Worm (Caenorhabditis elegans) whole organism, L2 larva: ENCODE data around the gene F36H12.4.

Source experiments
- C34F6.9 ChIP-seq: fragments of 150-350 bp; optimal IDR thresholded peaks from 2 replicates; lab custom pipeline; 2014; ENCODE audit warnings: missing biosample characterization, missing genetic modification characterization
- F13H6.1 ChIP-seq: sonication (generic microtip); optimal IDR thresholded peaks from 2 replicates; lab custom pipeline; 2016; ENCODE audit warnings: missing genetic modification characterization, missing compliant biosample characterization
- ZK546.5 ChIP-seq: sonication (generic microtip); optimal IDR thresholded peaks from 2 replicates; lab custom pipeline; 2017; ENCODE audit warnings: missing biosample characterization, missing genetic modification characterization
- alr-1 ChIP-seq: fragments of 150-350 bp; optimal IDR thresholded peaks from 2 replicates; lab custom pipeline; 2014; ENCODE audit warnings: missing biosample characterization, missing genetic modification characterization
- aly-2 ChIP-seq: fragments of 150-350 bp; optimal IDR thresholded peaks from 2 replicates; lab custom pipeline; 2014; ENCODE audit warnings: missing biosample characterization, missing genetic modification characterization
- ama-1 ChIP-seq: fragments of 150-350 bp; optimal IDR thresholded peaks from 2 replicates; lab custom pipeline; 2018; ENCODE audit warnings: inconsistent platforms
- blmp-1 ChIP-seq: sonication (generic microtip); optimal IDR thresholded peaks from 2 replicates; lab custom pipeline; 2017; ENCODE audit warnings: missing genetic modification characterization, mild to moderate bottlenecking, missing compliant biosample characterization, antibody characterized with exemption, moderate library complexity; ENCODE audit not compliant: insufficient read depth
- ceh-16 ChIP-seq: fragments of 150-350 bp; optimal IDR thresholded peaks from 2 replicates; lab custom pipeline; 2014; ENCODE audit warnings: missing biosample characterization, missing genetic modification characterization
- dmd-4 ChIP-seq: sonication (generic microtip); optimal IDR thresholded peaks from 2 replicates; lab custom pipeline; 2017; ENCODE audit warnings: missing biosample characterization, missing genetic modification characterization
- elt-1 ChIP-seq: fragments of 150-350 bp; optimal IDR thresholded peaks from 2 replicates; lab custom pipeline; 2014; ENCODE audit warnings: missing biosample characterization, missing genetic modification characterization
- fos-1 ChIP-seq: fragments of 150-350 bp; optimal IDR thresholded peaks from 2 replicates; lab custom pipeline; 2014; ENCODE audit warnings: missing biosample characterization, missing genetic modification characterization
- gmeb-1 ChIP-seq: fragments of 150-350 bp; optimal IDR thresholded peaks from 2 replicates; lab custom pipeline; 2014; ENCODE audit warnings: missing biosample characterization, missing genetic modification characterization
- lin-11 ChIP-seq: fragments of 150-350 bp; sonication (generic microtip); optimal IDR thresholded peaks from 2 replicates; lab custom pipeline; 2014; ENCODE audit warnings: missing biosample characterization, missing genetic modification characterization, inconsistent platforms, mixed read lengths
- lin-39 ChIP-seq: fragments of 150-350 bp; optimal IDR thresholded peaks from 2 replicates; lab custom pipeline; 2014; ENCODE audit warnings: missing biosample characterization, missing genetic modification reagents, missing genetic modification characterization
- mab-5 ChIP-seq: fragments of 150-350 bp; optimal IDR thresholded peaks from 2 replicates; lab custom pipeline; 2014; ENCODE audit warnings: missing biosample characterization, missing genetic modification characterization
- mbf-1 ChIP-seq: sonication (generic microtip); optimal IDR thresholded peaks from 2 replicates; lab custom pipeline; 2017; ENCODE audit warnings: missing biosample characterization, missing genetic modification characterization
- mdl-1 ChIP-seq, 2 experiments: fragments of 150-350 bp in 1 of 2; sonication (generic microtip) in 1 of 2; optimal IDR thresholded peaks; 2 replicates each; lab custom pipeline; 2017; ENCODE audit warnings: missing biosample characterization in 2 of 2, missing genetic modification characterization in 2 of 2
- nhr-10 ChIP-seq: sonication (generic microtip); optimal IDR thresholded peaks from 2 replicates; lab custom pipeline; 2017; ENCODE audit warnings: missing biosample characterization, missing genetic modification characterization
- nhr-11 ChIP-seq: fragments of 150-350 bp; optimal IDR thresholded peaks from 2 replicates; lab custom pipeline; 2014; ENCODE audit warnings: missing biosample characterization, missing genetic modification characterization
- nhr-12 ChIP-seq: fragments of 150-350 bp; optimal IDR thresholded peaks from 2 replicates; lab custom pipeline; 2014; ENCODE audit warnings: missing biosample characterization, missing genetic modification characterization
- nhr-21 ChIP-seq: fragments of 150-350 bp; optimal IDR thresholded peaks from 2 replicates; lab custom pipeline; 2014; ENCODE audit warnings: missing biosample characterization, missing genetic modification characterization
- nhr-237 ChIP-seq: fragments of 150-350 bp; optimal IDR thresholded peaks from 2 replicates; lab custom pipeline; 2014; ENCODE audit warnings: missing biosample characterization, missing genetic modification characterization
- nhr-25 ChIP-seq: fragments of 150-350 bp; sonication (generic microtip); optimal IDR thresholded peaks from 3 replicates; lab custom pipeline; 2014; ENCODE audit warnings: missing biosample characterization, missing genetic modification characterization
- nhr-6 ChIP-seq: fragments of 150-350 bp; optimal IDR thresholded peaks from 2 replicates; lab custom pipeline; 2014; ENCODE audit warnings: missing biosample characterization, missing genetic modification characterization
- nhr-77 ChIP-seq: fragments of 150-350 bp; optimal IDR thresholded peaks from 2 replicates; lab custom pipeline; 2014; ENCODE audit warnings: missing biosample characterization, missing genetic modification characterization
- peb-1 ChIP-seq: fragments of 150-350 bp; optimal IDR thresholded peaks from 2 replicates; lab custom pipeline; 2014; ENCODE audit warnings: missing biosample characterization, missing genetic modification characterization
- sem-4 ChIP-seq: fragments of 150-350 bp; optimal IDR thresholded peaks from 2 replicates; lab custom pipeline; 2014; ENCODE audit warnings: missing biosample characterization, missing genetic modification reagents, missing genetic modification characterization
- skn-1 ChIP-seq: sonication (generic microtip); optimal IDR thresholded peaks from 2 replicates; lab custom pipeline; 2017; ENCODE audit warnings: missing biosample characterization, missing genetic modification characterization
- sma-3 ChIP-seq: sonication (generic microtip); optimal IDR thresholded peaks from 2 replicates; lab custom pipeline; 2016; ENCODE audit warnings: missing genetic modification reagents, missing genetic modification characterization, missing compliant biosample characterization
- sma-9 ChIP-seq, 2 experiments: fragments of 150-350 bp in 1 of 2; sonication (generic microtip) in 1 of 2; optimal IDR thresholded peaks; 2 replicates each; lab custom pipeline; 2014 to 2016; ENCODE audit warnings: missing genetic modification characterization in 2 of 2, mild to moderate bottlenecking in 1 of 2, missing biosample characterization in 1 of 2, missing compliant biosample characterization in 1 of 2, missing genetic modification reagents in 1 of 2, moderate library complexity in 1 of 2
- unc-39 ChIP-seq: fragments of 150-350 bp; optimal IDR thresholded peaks from 2 replicates; lab custom pipeline; 2014; ENCODE audit warnings: missing biosample characterization, missing genetic modification characterization
- unc-55 ChIP-seq: fragments of 150-350 bp; sonication (generic microtip); optimal IDR thresholded peaks from 3 replicates; lab custom pipeline; 2014; ENCODE audit warnings: missing biosample characterization, missing genetic modification reagents, missing genetic modification characterization
- unc-62 ChIP-seq: fragments of 150-350 bp; optimal IDR thresholded peaks from 2 replicates; lab custom pipeline; 2014; ENCODE audit warnings: missing biosample characterization, missing genetic modification reagents, missing genetic modification characterization
- zag-1 ChIP-seq: fragments of 150-350 bp; optimal IDR thresholded peaks from 2 replicates; lab custom pipeline; 2014; ENCODE audit warnings: missing biosample characterization, missing genetic modification characterization
- ztf-11 ChIP-seq: sonication (generic microtip); optimal IDR thresholded peaks from 2 replicates; lab custom pipeline; 2017; ENCODE audit warnings: missing biosample characterization, missing genetic modification characterization
- ztf-4 ChIP-seq: fragments of 150-350 bp; optimal IDR thresholded peaks from 2 replicates; lab custom pipeline; 2014; ENCODE audit warnings: missing biosample characterization, missing genetic modification characterization

Gene F36H12.4

DNA sequence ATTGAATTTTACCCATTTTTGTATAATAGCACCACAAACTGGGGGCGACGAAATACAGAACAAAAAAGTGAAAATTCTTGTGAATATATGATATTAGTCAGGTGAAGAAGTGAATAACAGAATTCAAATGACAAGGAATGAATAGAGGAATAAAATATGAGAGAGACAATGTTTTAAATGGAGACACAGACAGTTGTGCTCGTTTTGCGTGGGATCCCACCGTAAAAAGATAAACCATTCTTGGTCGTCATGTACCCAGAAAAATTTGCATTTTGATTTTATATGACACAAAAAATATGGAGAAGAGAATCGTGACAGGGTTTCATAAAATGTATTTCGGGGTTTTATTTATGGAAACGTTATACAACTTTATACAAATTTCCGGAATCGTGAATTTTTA is 8.8 kb downstream of the F36H12.4 start, which contains the start of gene F36H12.17:
Gene F36H12.17, minus strand, starts transcription at position 101 of the 400 bp plus-strand sequence.
- no peak for TF ChIP-seq nhr-12 (tag; lab: Kevin White, UChicago)
- no peak for TF ChIP-seq blmp-1
- TF ChIP-seq dmd-4: no peak
- no peak for TF ChIP-seq ZK546.5 (tag; lab: Kevin White, UChicago)
- TF ChIP-seq lin-11 (tag; lab: Kevin White, UChicago): no peak
- TF ChIP-seq skn-1 (tag; lab: Kevin White, UChicago): no peak
- TF ChIP-seq nhr-10 (tag; lab: Kevin White, UChicago): no peak
- no peak for TF ChIP-seq peb-1
- TF ChIP-seq sma-9 (GFP tag; optimal IDR thresholded peaks at IDR 0.05; lab: Kevin White, UChicago): no peak
- TF ChIP-seq sma-9 (tag; optimal IDR thresholded peaks at IDR 0.05; lab: Kevin White, UChicago): no peak
- no peak for TF ChIP-seq lin-39
- TF ChIP-seq nhr-21 (tag; lab: Kevin White, UChicago): no peak
- TF ChIP-seq F13H6.1 (tag; lab: Kevin White, UChicago): no peak
- no peak for TF ChIP-seq sma-3
- no peak for TF ChIP-seq ama-1 (lab: Kevin White, UChicago)
- no peak for TF ChIP-seq aly-2
- TF ChIP-seq mab-5: no peak
- no peak for TF ChIP-seq unc-62 (GFP tag; lab: Kevin White, UChicago)

DNA sequence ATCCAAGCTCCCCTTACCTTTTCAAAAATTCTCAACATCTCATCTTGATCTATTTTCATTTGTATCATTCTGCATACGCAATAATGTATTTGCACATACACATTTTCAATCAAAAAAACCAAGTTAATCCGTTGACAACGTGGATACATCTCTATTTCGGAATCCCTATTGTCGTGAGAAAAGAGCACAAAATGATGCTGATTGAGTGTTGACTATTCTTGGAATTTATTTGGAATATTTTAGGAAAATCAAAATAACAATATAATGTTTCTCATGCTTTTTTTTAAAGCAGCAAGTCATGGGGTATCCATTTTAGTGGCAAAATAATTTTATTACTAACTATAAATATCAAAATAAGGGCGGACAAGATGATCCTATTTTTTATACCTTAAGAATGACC is 12.6 kb downstream of the F36H12.4 start:
- TF ChIP-seq fos-1 (tag; lab: Kevin White, UChicago) (no peak), lin-39 (no peak), blmp-1 (no peak), unc-55 (GFP tag; lab: Kevin White, UChicago) (no peak), C34F6.9 (tag; lab: Kevin White, UChicago) (no peak), mdl-1 (tag; optimal IDR thresholded peaks at IDR 0.05; lab: Kevin White, UChicago) (no peak), dmd-4 (no peak)

DNA sequence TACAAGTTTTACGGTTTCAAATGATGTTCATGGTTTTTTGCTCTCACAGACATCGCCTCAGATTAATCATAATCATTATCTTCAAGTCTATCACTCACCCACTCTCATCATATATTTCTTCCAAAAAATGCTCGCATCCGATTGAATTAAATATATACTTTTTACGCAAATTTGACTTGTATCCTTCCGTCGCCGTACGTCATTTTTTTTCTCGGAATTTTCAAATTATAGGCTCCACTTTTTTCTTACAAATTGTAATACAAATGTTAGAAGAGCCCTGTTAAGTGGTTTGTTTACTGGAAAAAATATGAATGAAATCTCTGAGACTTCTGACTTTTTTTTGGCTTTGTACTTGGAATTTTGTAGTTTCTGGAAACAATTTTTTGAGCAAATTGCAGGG is 18.3 kb downstream of the F36H12.4 start:
- TF ChIP-seq nhr-25 (tag; lab: Kevin White, UChicago) (no peak), gmeb-1 (tag; lab: Kevin White, UChicago) (no peak), skn-1 (tag; lab: Kevin White, UChicago) (no peak), nhr-77 (no peak), zag-1 (no peak), mab-5 (no peak), ztf-11 (tag; lab: Kevin White, UChicago) (no peak), ama-1 (lab: Kevin White, UChicago) (no peak), aly-2 (no peak), lin-39 (no peak), nhr-6 (no peak), ZK546.5 (tag; lab: Kevin White, UChicago) (no peak), ceh-16 (tag; lab: Kevin White, UChicago) (no peak), nhr-237 (tag; lab: Kevin White, UChicago) (no peak), ztf-4 (no peak), unc-55 (GFP tag; lab: Kevin White, UChicago) (no peak)

DNA sequence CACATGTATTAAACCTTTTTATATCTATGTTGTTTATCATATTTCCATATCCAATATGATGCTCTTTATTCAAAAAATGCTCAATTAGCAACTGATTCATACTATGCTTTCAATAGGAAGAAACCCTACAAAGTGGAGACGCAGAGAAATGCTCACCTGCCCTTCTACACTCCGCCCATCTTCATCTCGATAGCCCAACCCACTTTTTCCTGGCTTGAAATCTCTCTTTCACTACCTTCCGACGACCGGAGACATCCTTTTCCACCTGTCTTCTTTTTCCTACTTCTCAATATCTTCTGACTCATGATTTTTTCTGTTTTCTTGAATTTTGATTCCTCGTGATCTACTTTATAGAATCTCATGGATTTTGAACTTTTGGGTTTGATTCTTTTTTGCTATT is 20.0 kb downstream of the F36H12.4 start:
- TF ChIP-seq ama-1 (lab: Kevin White, UChicago): no peak
- no peak for TF ChIP-seq nhr-21 (tag; lab: Kevin White, UChicago)
- TF ChIP-seq fos-1 (tag; lab: Kevin White, UChicago): no peak
- no peak for TF ChIP-seq unc-62 (GFP tag; lab: Kevin White, UChicago)
- no peak for TF ChIP-seq sma-9 (GFP tag; optimal IDR thresholded peaks at IDR 0.05; lab: Kevin White, UChicago)
- TF ChIP-seq sma-9 (tag; optimal IDR thresholded peaks at IDR 0.05; lab: Kevin White, UChicago): no peak
- TF ChIP-seq nhr-77: no peak
- TF ChIP-seq blmp-1: no peak
- no peak for TF ChIP-seq mbf-1 (tag; lab: Kevin White, UChicago)
- no peak for TF ChIP-seq unc-39 (tag; lab: Kevin White, UChicago)
- no peak for TF ChIP-seq lin-11 (tag; lab: Kevin White, UChicago)
- TF ChIP-seq nhr-25 (tag; lab: Kevin White, UChicago): no peak
- TF ChIP-seq sem-4 (tag; lab: Kevin White, UChicago): no peak
- TF ChIP-seq nhr-11 (tag; lab: Kevin White, UChicago): no peak
- TF ChIP-seq alr-1 (tag; lab: Kevin White, UChicago): no peak
- no peak for TF ChIP-seq C34F6.9 (tag; lab: Kevin White, UChicago)
- TF ChIP-seq dmd-4: no peak
- no peak for TF ChIP-seq nhr-6

DNA sequence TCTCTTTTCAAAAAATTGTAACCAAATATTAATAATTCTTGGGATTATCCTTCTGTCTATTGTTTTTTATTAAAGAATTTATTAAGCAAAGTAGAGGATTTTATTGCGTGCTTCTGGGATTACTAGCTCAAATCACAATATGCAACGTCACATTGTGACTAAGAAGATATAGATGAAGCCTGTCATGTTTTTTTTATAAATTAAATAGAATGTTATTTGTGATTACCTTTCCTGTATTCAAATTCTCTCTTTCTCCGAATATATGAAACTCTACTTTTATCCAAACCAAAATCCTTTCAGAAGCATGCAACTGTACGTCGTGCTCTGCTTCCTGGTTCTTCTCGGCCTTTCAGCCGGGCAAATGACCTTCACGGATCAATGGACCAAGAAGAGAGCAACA is 21.6 kb downstream of the F36H12.4 start, which contains the start of gene nlp-47:
Gene nlp-47, plus strand, starts transcription at position 301 of the 400 bp plus-strand sequence.
- TF ChIP-seq mdl-1 (tag; optimal IDR thresholded peaks at IDR 0.05; lab: Kevin White, UChicago): no peak
- TF ChIP-seq sma-9 (GFP tag; optimal IDR thresholded peaks at IDR 0.05; lab: Kevin White, UChicago): no peak
- no peak for TF ChIP-seq sma-9 (tag; optimal IDR thresholded peaks at IDR 0.05; lab: Kevin White, UChicago)
- no peak for TF ChIP-seq elt-1 (tag; lab: Kevin White, UChicago)
